Worm (Caenorhabditis elegans) whole organism, late embryonic: Measurements from ENCODE around the gene Y37E11AM.2.

Experiments
- ama-1 ChIP-seq: fragments of 150-350 bp; optimal IDR thresholded peaks from 2 replicates; lab custom pipeline; 2014
- ceh-18 ChIP-seq: sonication (generic microtip); optimal IDR thresholded peaks from 2 replicates; lab custom pipeline; 2016; ENCODE audit warnings: missing genetic modification characterization, missing compliant biosample characterization
- ceh-19 ChIP-seq: fragments of 200-800 bp; sonication (Bioruptor generic); optimal IDR thresholded peaks from 2 replicates; lab custom pipeline; 2018; ENCODE audit warnings: mild to moderate bottlenecking, missing genetic modification characterization, missing compliant biosample characterization
- ceh-34 ChIP-seq: sonication (generic microtip); optimal IDR thresholded peaks from 2 replicates; lab custom pipeline; 2016; ENCODE audit warnings: mild to moderate bottlenecking, missing genetic modification characterization, missing compliant biosample characterization
- che-1 ChIP-seq: sonication (generic microtip); optimal IDR thresholded peaks from 2 replicates; lab custom pipeline; 2016; ENCODE audit warnings: mild to moderate bottlenecking, missing genetic modification characterization, missing compliant biosample characterization
- hlh-30 ChIP-seq: sonication (generic microtip); optimal IDR thresholded peaks from 2 replicates; lab custom pipeline; 2017; ENCODE audit warnings: antibody characterized with exemption, missing genetic modification characterization, missing compliant biosample characterization; ENCODE audit not compliant: insufficient read depth
- nhr-11 ChIP-seq: fragments of 150-350 bp; optimal IDR thresholded peaks from 2 replicates; lab custom pipeline; 2014; ENCODE audit warnings: missing biosample characterization, missing genetic modification characterization
- unc-86 ChIP-seq: sonication (generic microtip); optimal IDR thresholded peaks from 2 replicates; lab custom pipeline; 2016; ENCODE audit warnings: missing genetic modification characterization, missing compliant biosample characterization

ce11 chrIV:3738655-3739403 lies 13.6 kb upstream of the Y37E11AM.2 start, which contains the start of gene nape-2:
- TF ChIP-seq nhr-11 (no peak), unc-86 (no peak), ceh-34 (no peak), ama-1 (lab: Kevin White, UChicago) (no peak), ceh-18 (tag; lab: Kevin White, UChicago) (no peak), hlh-30 (tag; lab: Kevin White, UChicago) (no peak), ceh-19 (GFP tag; lab: Kevin White, UChicago) (no peak), che-1 (tag; lab: Kevin White, UChicago) (no peak)
